Worm (Caenorhabditis elegans) whole organism, young adult: Measurements from ENCODE around the gene F21C10.19.

Experiments
- Y56A3A.18 ChIP-seq: fragments of 200-800 bp; sonication (Bioruptor generic); IDR thresholded peaks from 2 replicates; pipeline ENCODE4 v1.3.6; 2022; ENCODE audit warnings: missing genetic modification reagents, missing genetic modification characterization, missing compliant biosample characterization
- Y79H2A.3 ChIP-seq: fragments of 200-800 bp; sonication (Bioruptor generic); conservative IDR thresholded peaks from 2 replicates; pipeline ENCODE4 v1.3.6; 2022; ENCODE audit warnings: missing genetic modification reagents, missing genetic modification characterization, missing compliant biosample characterization
- ama-1 ChIP-seq, 3 experiments: fragments of 150-350 bp in 1 of 3; sonication (generic microtip) in 2 of 3; optimal IDR thresholded peaks; 2 replicates each; lab custom pipeline; 2014 to 2018; ENCODE audit warnings: missing biosample characterization in 2 of 3, missing genetic modification characterization in 2 of 3, missing genetic modification reagents in 2 of 3
- aptf-2 ChIP-seq: fragments of 200-800 bp; sonication (Bioruptor generic); conservative IDR thresholded peaks from 2 replicates; pipeline ENCODE4 v1.3.6; 2022; ENCODE audit warnings: missing genetic modification reagents, missing genetic modification characterization, missing compliant biosample characterization
- chd-7 ChIP-seq: sonication (generic microtip); optimal IDR thresholded peaks from 2 replicates; lab custom pipeline; 2016; ENCODE audit warnings: mild to moderate bottlenecking, missing genetic modification characterization, moderate library complexity, missing compliant biosample characterization
- efl-1 ChIP-seq: fragments of 150-350 bp; optimal IDR thresholded peaks from 2 replicates; lab custom pipeline; 2014; ENCODE audit warnings: missing biosample characterization, missing genetic modification reagents, missing genetic modification characterization
- ekl-4 ChIP-seq: fragments of 200-800 bp; sonication (Bioruptor generic); IDR thresholded peaks from 2 replicates; pipeline ENCODE4 v1.3.6; 2022; ENCODE audit warnings: missing genetic modification reagents, missing genetic modification characterization, missing compliant biosample characterization
- him-1 ChIP-seq: sonication (generic microtip); optimal IDR thresholded peaks from 2 replicates; lab custom pipeline; 2016; ENCODE audit warnings: missing genotype, missing genetic modification reagents, missing genetic modification characterization, missing compliant biosample characterization
- lag-1 ChIP-seq: fragments of 200-800 bp; sonication (Bioruptor generic); IDR thresholded peaks from 2 replicates; pipeline ENCODE4 v1.3.6; 2022; ENCODE audit warnings: missing genetic modification reagents, missing genetic modification characterization, missing compliant biosample characterization
- lin-26 ChIP-seq: fragments of 200-800 bp; sonication (Bioruptor generic); IDR thresholded peaks from 2 replicates; pipeline ENCODE4 v1.3.6; 2022; ENCODE audit warnings: missing genetic modification reagents, missing genetic modification characterization, missing compliant biosample characterization
- snpc-4 ChIP-seq, 5 experiments: fragments of 150-350 bp in 1 of 5; sonication (generic microtip) in 4 of 5; optimal IDR thresholded peaks; 2 replicates each; lab custom pipeline; 2014 to 2018; ENCODE audit warnings: missing genetic modification characterization in 5 of 5, missing biosample characterization in 3 of 5, antibody characterized with exemption in 2 of 5, mild to moderate bottlenecking in 2 of 5, missing compliant biosample characterization in 2 of 5, missing genotype in 2 of 5, moderate library complexity in 2 of 5, missing genetic modification reagents in 1 of 5
- unc-130 ChIP-seq: sonication (generic microtip); optimal IDR thresholded peaks from 2 replicates; lab custom pipeline; 2016; ENCODE audit warnings: missing genetic modification reagents, missing genetic modification characterization, missing compliant biosample characterization
- unc-62 ChIP-seq: fragments of 150-350 bp; optimal IDR thresholded peaks from 2 replicates; lab custom pipeline; 2014; ENCODE audit warnings: missing biosample characterization, missing genetic modification reagents, missing genetic modification characterization
- zfh-2 ChIP-seq: fragments of 200-800 bp; sonication (Bioruptor generic); conservative IDR thresholded peaks from 2 replicates; pipeline ENCODE4 v1.3.6; 2022; ENCODE audit warnings: missing genetic modification reagents, missing genetic modification characterization, missing compliant biosample characterization

- no peak for TF ChIP-seq lag-1
- no peak for TF ChIP-seq unc-130 (GFP tag; lab: Kevin White, UChicago)
- TF ChIP-seq aptf-2 (GFP tag; lab: Robert Waterston, UW), result no peak
- TF ChIP-seq ama-1 (optimal IDR thresholded peaks at IDR 0.05; lab: Kevin White, UChicago), result no peak
- TF ChIP-seq ama-1 (GFP tag; optimal IDR thresholded peaks at IDR 0.05; lab: Kevin White, UChicago), result no peak
- TF ChIP-seq snpc-4 (GFP tag; optimal IDR thresholded peaks at IDR 0.05; lab: Kevin White, UChicago), result no peak
- TF ChIP-seq snpc-4 (tag; optimal IDR thresholded peaks at IDR 0.05; lab: Kevin White, UChicago), result no peak
- TF ChIP-seq efl-1 (GFP tag; lab: Kevin White, UChicago), result no peak
- no peak for TF ChIP-seq Y56A3A.18 (GFP tag; lab: Robert Waterston, UW)
- TF ChIP-seq ekl-4 (GFP tag; lab: Robert Waterston, UW), result no peak
- TF ChIP-seq zfh-2, result no peak
- no peak for TF ChIP-seq him-1
- no peak for TF ChIP-seq chd-7 (tag; lab: Kevin White, UChicago)
- TF ChIP-seq unc-62, result no peak
- no peak for TF ChIP-seq lin-26 (GFP tag; lab: Robert Waterston, UW)
- no peak for TF ChIP-seq Y79H2A.3
These were observed 5.5 kb upstream of the F21C10.19 start, which contains the start of gene F21C10.5 for ce11 chrV:9125345-9125744.
